Fruit fly (Drosophila melanogaster) whole organism, adult: ENCODE results near the gene E23.

ENCODE experiments used
- CG12768 ChIP-seq: fragments of 200-800 bp; sonication (Bioruptor generic); optimal IDR thresholded peaks from 2 replicates; lab custom pipeline; 2017; ENCODE audit warnings: missing biosample characterization, missing genetic modification characterization, mild to moderate bottlenecking, moderate library complexity, missing genetic modification reagents
- CG33017 ChIP-seq: fragments of 200-800 bp; sonication (Bioruptor generic); optimal IDR thresholded peaks from 2 replicates; lab custom pipeline; 2018; ENCODE audit warnings: missing biosample characterization, mild to moderate bottlenecking, missing genetic modification characterization, moderate library complexity
- CG5204 ChIP-seq: fragments of 200-800 bp; sonication (Bioruptor generic); optimal IDR thresholded peaks from 2 replicates; lab custom pipeline; 2016; ENCODE audit warnings: missing biosample characterization, missing genetic modification characterization
- CG7045 ChIP-seq: fragments of 200-800 bp; sonication (Bioruptor generic); optimal IDR thresholded peaks from 2 replicates; lab custom pipeline; 2017; ENCODE audit warnings: missing biosample characterization, mild to moderate bottlenecking, missing genetic modification characterization
- CG7101 ChIP-seq: fragments of 200-800 bp; sonication (Bioruptor generic); optimal IDR thresholded peaks from 2 replicates; lab custom pipeline; 2018; ENCODE audit warnings: missing biosample characterization, mild to moderate bottlenecking, missing genetic modification characterization, moderate library complexity
- Crg-1 ChIP-seq: fragments of 200-800 bp; sonication (Bioruptor generic); optimal IDR thresholded peaks from 2 replicates; lab custom pipeline; 2016; ENCODE audit warnings: missing biosample characterization, missing genetic modification characterization
- Hr96 ChIP-seq: fragments of 200-800 bp; sonication (Bioruptor generic); optimal IDR thresholded peaks from 2 replicates; lab custom pipeline; 2016; ENCODE audit warnings: missing biosample characterization, missing genetic modification characterization
- bab1 ChIP-seq: fragments of 200-800 bp; sonication (Bioruptor generic); optimal IDR thresholded peaks from 3 replicates; lab custom pipeline; 2019; ENCODE audit warnings: missing biosample characterization, mild to moderate bottlenecking, missing genetic modification characterization, moderate library complexity
- cic ChIP-seq: fragments of 200-800 bp; sonication (Bioruptor generic); optimal IDR thresholded peaks from 2 replicates; lab custom pipeline; 2017; ENCODE audit warnings: missing biosample characterization, mild to moderate bottlenecking, missing genetic modification characterization, moderate library complexity
- cnc ChIP-seq, 2 experiments: fragments of >200 bp; optimal IDR thresholded peaks; 2 replicates each; lab custom pipeline; 2017
- kay ChIP-seq: fragments of 200-800 bp; sonication (Bioruptor generic); peaks from one replicate; lab custom pipeline; 2016; ENCODE audit warnings: missing biosample characterization, missing genetic modification characterization, borderline replicate concordance
- tj ChIP-seq: fragments of 200-800 bp; sonication (Bioruptor generic); optimal IDR thresholded peaks from 3 replicates; lab custom pipeline; 2017; ENCODE audit warnings: missing biosample characterization, mild to moderate bottlenecking, missing genetic modification characterization, moderate library complexity
- toe ChIP-seq: fragments of 200-800 bp; sonication (Bioruptor generic); optimal IDR thresholded peaks from 2 replicates; lab custom pipeline; 2016; ENCODE audit warnings: missing biosample characterization, missing genetic modification characterization

DNA sequence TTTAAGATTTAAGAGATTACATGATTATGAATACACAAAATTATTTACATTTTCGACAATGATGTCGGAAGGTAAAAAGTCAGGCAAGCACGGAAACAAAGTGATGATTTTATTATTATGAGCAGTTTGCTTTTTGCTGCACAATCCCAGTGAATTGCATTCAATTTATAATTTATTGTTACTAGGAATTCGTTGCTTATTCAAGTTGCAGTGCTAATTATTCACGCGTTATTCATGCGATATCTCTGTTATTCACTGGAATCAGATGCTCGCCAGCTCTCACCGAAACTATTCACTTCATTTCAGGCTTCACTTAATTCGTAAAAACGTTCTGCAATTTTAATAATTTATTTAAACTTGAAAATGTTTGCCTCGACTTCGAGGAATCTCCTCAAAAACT lies 838 bp downstream of the E23 start:
- TF ChIP-seq toe (GFP tag; lab: Kevin White, UChicago), result no peak
- TF ChIP-seq CG7101, result no peak
- no peak for TF ChIP-seq Crg-1 (GFP tag; lab: Kevin White, UChicago)
- TF ChIP-seq CG7045 (GFP tag; lab: Kevin White, UChicago), result no peak
- TF ChIP-seq Hr96, result no peak
- no peak for TF ChIP-seq CG12768 (GFP tag; lab: Kevin White, UChicago)
- TF ChIP-seq tj (GFP tag; lab: Kevin White, UChicago), result no peak
- TF ChIP-seq bab1 (GFP tag; lab: Kevin White, UChicago), result no peak
- TF ChIP-seq cic (GFP tag; lab: Kevin White, UChicago), result no peak
- no peak for TF ChIP-seq CG33017 (tag; lab: Kevin White, UChicago)
- TF ChIP-seq cnc (optimal IDR thresholded peaks at IDR 0.05; lab: Kevin White, UChicago), result no peak
- peak; percentile 57 for TF ChIP-seq kay (GFP tag; lab: Kevin White, UChicago)
- no peak for TF ChIP-seq CG5204 (GFP tag; lab: Kevin White, UChicago)
